Worm (Caenorhabditis elegans) whole organism, young adult: ENCODE results near the gene K08A2.2.

Source experiments
- B0035.1 ChIP-seq: sonication (generic microtip); optimal IDR thresholded peaks from 2 replicates; lab custom pipeline; 2016; ENCODE audit warnings: missing genetic modification characterization, mild to moderate bottlenecking, missing compliant biosample characterization, missing genotype, missing genetic modification reagents
- B0261.1 ChIP-seq: sonication (generic microtip); optimal IDR thresholded peaks from 2 replicates; lab custom pipeline; 2016; ENCODE audit warnings: mild to moderate bottlenecking, missing genetic modification characterization, moderate library complexity, missing compliant biosample characterization
- C06A6.2 ChIP-seq: fragments of 200-800 bp; sonication (Bioruptor generic); conservative IDR thresholded peaks from 2 replicates; pipeline ENCODE4 v1.3.6; 2022; ENCODE audit warnings: missing genetic modification characterization, missing compliant biosample characterization
- F10E7.11 ChIP-seq: sonication (generic microtip); optimal IDR thresholded peaks from 2 replicates; lab custom pipeline; 2017; ENCODE audit warnings: mild to moderate bottlenecking, missing genetic modification characterization, moderate library complexity, missing compliant biosample characterization
- F22D6.2 ChIP-seq: sonication (generic microtip); optimal IDR thresholded peaks from 2 replicates; lab custom pipeline; 2016; ENCODE audit warnings: mild to moderate bottlenecking, missing genetic modification characterization, missing compliant biosample characterization
- F33H1.4 ChIP-seq: fragments of 200-800 bp; sonication (Bioruptor generic); IDR thresholded peaks from 2 replicates; pipeline ENCODE4 v1.3.6; 2022; ENCODE audit warnings: missing genetic modification reagents, missing genetic modification characterization, missing compliant biosample characterization
- F37B4.10 ChIP-seq: fragments of 200-800 bp; sonication (Bioruptor generic); IDR thresholded peaks from 2 replicates; pipeline ENCODE4 v1.3.6; 2022; ENCODE audit warnings: missing genetic modification characterization, missing compliant biosample characterization
- K11D2.4 ChIP-seq: fragments of 200-800 bp; sonication (Bioruptor generic); IDR thresholded peaks from 2 replicates; pipeline ENCODE4 v1.3.6; 2022; ENCODE audit warnings: missing genetic modification reagents, missing genetic modification characterization, missing compliant biosample characterization
- T26A5.8 ChIP-seq: sonication (generic microtip); optimal IDR thresholded peaks from 2 replicates; lab custom pipeline; 2016; ENCODE audit warnings: missing genetic modification characterization, missing compliant biosample characterization
- aptf-3 ChIP-seq: fragments of 200-800 bp; sonication (Bioruptor generic); IDR thresholded peaks from 2 replicates; pipeline ENCODE4 v1.3.6; 2022; ENCODE audit warnings: missing genetic modification characterization, missing compliant biosample characterization
- cebp-1 ChIP-seq, 2 experiments: fragments of 200-800 bp in 1 of 2; sonication (Bioruptor generic) in 1 of 2; sonication (generic microtip) in 1 of 2; IDR thresholded peaks in 1 of 2; optimal IDR thresholded peaks in 1 of 2; 2 replicates each; pipeline versions ENCODE4 v1.3.6 to Lab custom; 2017 to 2022; ENCODE audit warnings: missing compliant biosample characterization in 2 of 2, missing genetic modification characterization in 2 of 2, mild to moderate bottlenecking in 1 of 2, missing genetic modification reagents in 1 of 2, moderate library complexity in 1 of 2
- cebp-2 ChIP-seq: fragments of 200-800 bp; sonication (Bioruptor generic); IDR thresholded peaks from 2 replicates; pipeline ENCODE4 v1.3.6; 2022; ENCODE audit warnings: missing genetic modification characterization, missing compliant biosample characterization
- chd-7 ChIP-seq: sonication (generic microtip); optimal IDR thresholded peaks from 2 replicates; lab custom pipeline; 2016; ENCODE audit warnings: mild to moderate bottlenecking, missing genetic modification characterization, moderate library complexity, missing compliant biosample characterization
- egl-44 ChIP-seq: fragments of 200-800 bp; sonication (Bioruptor generic); IDR thresholded peaks from 2 replicates; pipeline ENCODE4 v1.3.6; 2022; ENCODE audit warnings: missing genetic modification reagents, missing genetic modification characterization, missing compliant biosample characterization
- egrh-3 ChIP-seq: fragments of 200-800 bp; sonication (Bioruptor generic); IDR thresholded peaks from 2 replicates; pipeline ENCODE4 v1.3.6; 2022; ENCODE audit warnings: missing genetic modification reagents, missing genetic modification characterization, missing compliant biosample characterization
- ets-4 ChIP-seq: fragments of 200-800 bp; sonication (Bioruptor generic); optimal IDR thresholded peaks from 2 replicates; lab custom pipeline; 2018; ENCODE audit warnings: mild to moderate bottlenecking, missing genetic modification characterization, missing compliant biosample characterization
- fkh-3 ChIP-seq: sonication (generic microtip); optimal IDR thresholded peaks from 2 replicates; lab custom pipeline; 2016; ENCODE audit warnings: mild to moderate bottlenecking, missing genetic modification characterization, missing compliant biosample characterization
- hrde-1 ChIP-seq: sonication (generic microtip); optimal IDR thresholded peaks from 2 replicates; lab custom pipeline; 2016; ENCODE audit warnings: missing genetic modification characterization, mild to moderate bottlenecking, missing compliant biosample characterization, moderate library complexity, missing genotype, missing genetic modification reagents, borderline replicate concordance
- hsf-1 ChIP-seq: fragments of 200-800 bp; sonication (Bioruptor generic); IDR thresholded peaks from 2 replicates; pipeline ENCODE4 v1.3.6; 2022; ENCODE audit warnings: missing genetic modification reagents, missing genetic modification characterization, missing compliant biosample characterization
- lin-26 ChIP-seq: fragments of 200-800 bp; sonication (Bioruptor generic); IDR thresholded peaks from 2 replicates; pipeline ENCODE4 v1.3.6; 2022; ENCODE audit warnings: missing genetic modification reagents, missing genetic modification characterization, missing compliant biosample characterization
- madf-3 ChIP-seq: fragments of 200-800 bp; sonication (Bioruptor generic); IDR thresholded peaks from 2 replicates; pipeline ENCODE4 v1.3.6; 2022; ENCODE audit warnings: missing genetic modification reagents, missing genetic modification characterization, missing compliant biosample characterization
- madf-6 ChIP-seq: fragments of 200-800 bp; sonication (Bioruptor generic); IDR thresholded peaks from 2 replicates; pipeline ENCODE4 v1.3.6; 2022; ENCODE audit warnings: missing genetic modification reagents, missing genetic modification characterization, missing compliant biosample characterization
- mcd-1 ChIP-seq: fragments of 200-800 bp; sonication (Bioruptor generic); IDR thresholded peaks from 2 replicates; pipeline ENCODE4 v1.3.6; 2022; ENCODE audit warnings: missing genetic modification reagents, missing genetic modification characterization, missing compliant biosample characterization
- mxl-1 ChIP-seq: sonication (generic microtip); optimal IDR thresholded peaks from 2 replicates; lab custom pipeline; 2016; ENCODE audit warnings: missing genetic modification characterization, missing compliant biosample characterization
- nfya-1 ChIP-seq: sonication (generic microtip); optimal IDR thresholded peaks from 2 replicates; lab custom pipeline; 2017; ENCODE audit warnings: antibody characterized with exemption, missing compliant biosample characterization, missing genetic modification characterization, borderline replicate concordance; ENCODE audit not compliant: insufficient read depth
- nfya-2 ChIP-seq: fragments of 200-800 bp; sonication (Bioruptor generic); IDR thresholded peaks from 2 replicates; pipeline ENCODE4 v1.3.6; 2022; ENCODE audit warnings: missing genetic modification reagents, missing genetic modification characterization, missing compliant biosample characterization
- nfyb-1 ChIP-seq: fragments of 200-800 bp; sonication (Bioruptor generic); IDR thresholded peaks from 2 replicates; pipeline ENCODE4 v1.3.6; 2022; ENCODE audit warnings: missing genetic modification reagents, missing genetic modification characterization, missing compliant biosample characterization
- nhr-90 ChIP-seq: sonication (generic microtip); optimal IDR thresholded peaks from 2 replicates; lab custom pipeline; 2016; ENCODE audit warnings: missing genotype, mild to moderate bottlenecking, missing genetic modification characterization, missing compliant biosample characterization
- rec-8 ChIP-seq, 2 experiments: sonication (generic microtip); optimal IDR thresholded peaks; 2 replicates each; lab custom pipeline; 2016; ENCODE audit warnings: mild to moderate bottlenecking in 2 of 2, missing genetic modification characterization in 2 of 2, missing genetic modification reagents in 2 of 2, missing genotype in 2 of 2, missing biosample characterization in 1 of 2, missing compliant biosample characterization in 1 of 2, moderate library complexity in 1 of 2
- sea-2 ChIP-seq: fragments of 200-800 bp; sonication (Bioruptor generic); IDR thresholded peaks from 2 replicates; pipeline ENCODE4 v1.3.6; 2022; ENCODE audit warnings: missing genetic modification characterization, missing compliant biosample characterization
- snpc-4 ChIP-seq, 5 experiments: fragments of 150-350 bp in 1 of 5; sonication (generic microtip) in 4 of 5; optimal IDR thresholded peaks; 2 replicates each; lab custom pipeline; 2014 to 2018; ENCODE audit warnings: missing genetic modification characterization in 5 of 5, missing biosample characterization in 3 of 5, antibody characterized with exemption in 2 of 5, mild to moderate bottlenecking in 2 of 5, missing compliant biosample characterization in 2 of 5, missing genotype in 2 of 5, moderate library complexity in 2 of 5, missing genetic modification reagents in 1 of 5
- sptf-2 ChIP-seq: fragments of 200-800 bp; sonication (Bioruptor generic); optimal IDR thresholded peaks from 2 replicates; lab custom pipeline; 2018; ENCODE audit warnings: mild to moderate bottlenecking, missing genetic modification characterization, missing compliant biosample characterization
- tbx-9 ChIP-seq: sonication (generic microtip); optimal IDR thresholded peaks from 2 replicates; lab custom pipeline; 2016; ENCODE audit warnings: borderline replicate concordance, missing genetic modification characterization, inconsistent platforms, missing compliant biosample characterization
- unc-62 ChIP-seq: fragments of 150-350 bp; optimal IDR thresholded peaks from 2 replicates; lab custom pipeline; 2014; ENCODE audit warnings: missing biosample characterization, missing genetic modification reagents, missing genetic modification characterization
- zfh-2 ChIP-seq: fragments of 200-800 bp; sonication (Bioruptor generic); conservative IDR thresholded peaks from 2 replicates; pipeline ENCODE4 v1.3.6; 2022; ENCODE audit warnings: missing genetic modification reagents, missing genetic modification characterization, missing compliant biosample characterization
- zim-3 ChIP-seq: sonication (generic microtip); optimal IDR thresholded peaks from 2 replicates; lab custom pipeline; 2017; ENCODE audit warnings: mild to moderate bottlenecking, missing genetic modification characterization, moderate library complexity, missing compliant biosample characterization
- ztf-18 ChIP-seq: sonication (generic microtip); optimal IDR thresholded peaks from 2 replicates; lab custom pipeline; 2016; ENCODE audit warnings: missing genotype, mild to moderate bottlenecking, missing genetic modification characterization, missing compliant biosample characterization
- ztf-25 ChIP-seq: fragments of 200-800 bp; sonication (Bioruptor generic); IDR thresholded peaks from 2 replicates; pipeline ENCODE4 v1.3.6; 2022; ENCODE audit warnings: missing genetic modification reagents, missing genetic modification characterization, missing compliant biosample characterization
- ztf-26 ChIP-seq: sonication (generic microtip); optimal IDR thresholded peaks from 2 replicates; lab custom pipeline; 2017; ENCODE audit warnings: missing genetic modification characterization, missing compliant biosample characterization
- ztf-28 ChIP-seq: fragments of 200-800 bp; sonication (Bioruptor generic); IDR thresholded peaks from 2 replicates; pipeline ENCODE4 v1.3.6; 2022; ENCODE audit warnings: missing genetic modification reagents, missing genetic modification characterization, missing compliant biosample characterization
- ztf-3 ChIP-seq: fragments of 200-800 bp; sonication (Bioruptor generic); optimal IDR thresholded peaks from 2 replicates; lab custom pipeline; 2018; ENCODE audit warnings: mild to moderate bottlenecking, missing genetic modification characterization, missing compliant biosample characterization

The K08A2.2 gene

DNA sequence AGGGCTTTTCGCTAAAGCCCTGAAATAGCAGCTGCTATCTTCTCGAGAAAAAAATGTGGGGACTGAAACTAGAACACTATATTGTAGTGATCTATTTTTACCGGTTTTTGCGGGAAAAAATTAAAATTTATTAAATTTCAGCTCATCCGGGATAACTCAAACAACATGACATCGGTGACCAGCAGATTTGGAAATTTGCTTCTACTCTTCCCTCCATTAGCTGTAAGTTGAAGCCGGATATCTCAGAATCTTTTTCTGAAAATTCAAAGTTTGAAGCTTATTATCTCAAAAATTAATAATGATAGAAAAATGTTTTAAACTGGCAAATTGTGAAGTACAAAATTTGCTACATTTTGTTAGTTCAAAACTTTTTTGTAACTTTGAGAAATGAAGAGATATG, 7.0 kb upstream of the K08A2.2 start:
- TF ChIP-seq C06A6.2 (GFP tag; lab: Robert Waterston, UW) (no peak), unc-62 (GFP tag; lab: Kevin White, UChicago) (no peak), hsf-1 (no peak), aptf-3 (GFP tag; lab: Robert Waterston, UW) (no peak), B0035.1 (tag; lab: Kevin White, UChicago) (no peak), hrde-1 (no peak), madf-3 (GFP tag; lab: Robert Waterston, UW) (no peak), sea-2 (no peak), nhr-90 (no peak)
- TF ChIP-seq, all 124 proteins: peak for 0

DNA sequence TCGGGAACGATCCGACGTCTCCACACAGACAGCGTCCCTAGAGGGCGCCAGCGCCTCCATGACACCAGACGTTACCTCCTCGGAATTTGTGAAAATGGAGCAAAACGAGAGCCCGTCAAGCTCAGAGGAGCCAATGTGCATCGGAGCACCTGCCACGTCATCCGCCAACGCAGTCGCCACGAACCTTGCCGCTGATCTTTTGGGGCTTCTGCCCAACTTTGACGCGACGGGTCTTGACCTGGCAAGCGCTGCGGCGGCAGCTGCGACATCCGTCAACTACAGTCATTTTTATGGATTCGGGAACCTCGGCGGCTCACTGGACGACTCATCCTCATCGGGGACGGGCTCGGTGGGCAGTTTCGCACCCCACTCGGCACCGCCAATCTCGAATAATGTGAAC, 6.0 kb upstream of the K08A2.2 start:
- TF ChIP-seq lin-26 (GFP tag; lab: Robert Waterston, UW), result peak; percentile 50; the same call in 1 of the 2 replicates
- no peak for TF ChIP-seq cebp-2 (GFP tag; lab: Robert Waterston, UW)
- peak; percentile 4 for TF ChIP-seq F22D6.2
- TF ChIP-seq T26A5.8 (tag; lab: Kevin White, UChicago), result no peak
- no peak for TF ChIP-seq ztf-26 (tag; lab: Kevin White, UChicago)
- no peak for TF ChIP-seq F37B4.10 (GFP tag; lab: Robert Waterston, UW)
- TF ChIP-seq chd-7 (tag; lab: Kevin White, UChicago), result peak; percentile 6
- TF ChIP-seq F10E7.11 (tag; lab: Kevin White, UChicago), result no peak
- peak; percentile 65; the same call in 1 of the 2 replicates for TF ChIP-seq madf-3 (GFP tag; lab: Robert Waterston, UW)
- peak; percentile 76; the same call in 1 of the 2 replicates for TF ChIP-seq zfh-2 (GFP tag; lab: Robert Waterston, UW)
- TF ChIP-seq mxl-1, result no peak
- TF ChIP-seq egrh-3 (GFP tag; lab: Robert Waterston, UW), result peak; percentile 71; the same call in 1 of the 2 replicates
- no peak for TF ChIP-seq fkh-3 (tag; lab: Kevin White, UChicago)
- 0 out of 2 replicates have a peak, but pooled peaks have one; percentile 7 for TF ChIP-seq mcd-1 (GFP tag; lab: Robert Waterston, UW)
- 0 out of 2 replicates have a peak, but pooled peaks have one; percentile 28 for TF ChIP-seq madf-6 (GFP tag; lab: Robert Waterston, UW)
- TF ChIP-seq egl-44 (GFP tag; lab: Robert Waterston, UW), result 0 out of 2 replicates have a peak, but pooled peaks have one; percentile 6

DNA sequence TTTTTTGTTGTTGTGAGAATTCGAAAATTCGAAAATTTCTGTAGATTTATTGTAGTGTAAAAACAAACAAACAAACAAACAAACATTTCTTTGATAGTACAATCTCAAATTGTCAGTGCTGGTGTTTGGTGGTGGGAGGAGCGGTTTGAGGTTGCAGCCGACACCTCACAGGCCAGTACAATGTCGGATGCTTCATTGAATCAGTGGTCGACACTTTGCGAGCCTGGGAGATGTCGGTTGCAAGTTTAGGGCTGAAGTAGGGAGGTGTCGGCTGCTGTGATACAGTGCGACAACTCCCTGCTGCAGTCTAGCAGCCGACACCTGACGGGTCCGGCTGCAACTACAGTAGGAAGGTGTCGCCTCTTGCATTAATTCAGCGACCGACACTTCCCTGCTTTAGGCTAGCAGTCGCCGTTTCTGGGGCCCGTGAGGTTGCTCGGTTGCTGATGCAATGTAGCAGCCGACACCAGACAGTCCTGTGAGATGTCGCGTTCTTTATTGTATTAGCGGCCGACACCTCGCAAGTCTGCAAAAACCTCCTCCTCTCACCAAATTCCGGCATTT, 5.4 kb upstream of the K08A2.2 start:
- 0 out of 2 replicates have a peak, but pooled peaks have one; percentile 5 for TF ChIP-seq ztf-28
- TF ChIP-seq ztf-3 (GFP tag; lab: Kevin White, UChicago), result no peak
- TF ChIP-seq nhr-90, result no peak
- TF ChIP-seq F33H1.4 (GFP tag; lab: Robert Waterston, UW), result no peak
- TF ChIP-seq tbx-9, result no peak
- no peak for TF ChIP-seq nfya-1 (tag; lab: Kevin White, UChicago)
- TF ChIP-seq F37B4.10 (GFP tag; lab: Robert Waterston, UW), result 0 out of 2 replicates have a peak, but pooled peaks have one; percentile 75
- 0 out of 2 replicates have a peak, but pooled peaks have one; percentile 27 for TF ChIP-seq cebp-1 (GFP tag; IDR thresholded peaks at IDR 0.05; lab: Robert Waterston, UW)
- peak; percentile 36 for TF ChIP-seq cebp-1 (tag; optimal IDR thresholded peaks at IDR 0.05; lab: Kevin White, UChicago)
- no peak for TF ChIP-seq snpc-4 (GFP tag; optimal IDR thresholded peaks at IDR 0.05; lab: Kevin White, UChicago)
- peak; percentile 62 to 86 (median 80) for TF ChIP-seq snpc-4 (tag; optimal IDR thresholded peaks at IDR 0.05; lab: Kevin White, UChicago)
- TF ChIP-seq B0261.1, result no peak
- no peak for TF ChIP-seq rec-8 (tag; optimal IDR thresholded peaks at IDR 0.05; lab: Kevin White, UChicago)
- TF ChIP-seq K11D2.4 (GFP tag; lab: Robert Waterston, UW), result no peak
- peak; percentile 61; the same call in 1 of the 2 replicates for TF ChIP-seq egrh-3 (GFP tag; lab: Robert Waterston, UW)
- peak; percentile 8; the same call in 1 of the 2 replicates for TF ChIP-seq mcd-1 (GFP tag; lab: Robert Waterston, UW)
- TF ChIP-seq zfh-2 (GFP tag; lab: Robert Waterston, UW), result peak; percentile 69
- TF ChIP-seq zim-3 (tag; lab: Kevin White, UChicago), result peak; percentile 28
- 0 out of 2 replicates have a peak, but pooled peaks have one; percentile 45 for TF ChIP-seq nfyb-1
- no peak for TF ChIP-seq nfya-2 (GFP tag; lab: Robert Waterston, UW)
- TF ChIP-seq sptf-2, result peak; percentile 12
- TF ChIP-seq ztf-18 (tag; lab: Kevin White, UChicago), result no peak
- TF ChIP-seq ztf-25 (GFP tag; lab: Robert Waterston, UW), result no peak
- no peak for TF ChIP-seq ets-4 (GFP tag; lab: Kevin White, UChicago)
